Worm (Caenorhabditis elegans): Measurements from ENCODE around the gene C06A1.6.

ce11 chrII:10564578-10564977 lies at the start of gene C06A1.6, which contains the start of gene C06A1.7:
- no peak for TF ChIP-seq tag-97 (GFP tag; IDR thresholded peaks at IDR 0.05)
- no peak for TF ChIP-seq dve-1 (tag; optimal IDR thresholded peaks at IDR 0.05; ENCODE audit: insufficient read depth)
